Fruit fly (Drosophila melanogaster): Measurements from ENCODE around the gene mgl.

DNA sequence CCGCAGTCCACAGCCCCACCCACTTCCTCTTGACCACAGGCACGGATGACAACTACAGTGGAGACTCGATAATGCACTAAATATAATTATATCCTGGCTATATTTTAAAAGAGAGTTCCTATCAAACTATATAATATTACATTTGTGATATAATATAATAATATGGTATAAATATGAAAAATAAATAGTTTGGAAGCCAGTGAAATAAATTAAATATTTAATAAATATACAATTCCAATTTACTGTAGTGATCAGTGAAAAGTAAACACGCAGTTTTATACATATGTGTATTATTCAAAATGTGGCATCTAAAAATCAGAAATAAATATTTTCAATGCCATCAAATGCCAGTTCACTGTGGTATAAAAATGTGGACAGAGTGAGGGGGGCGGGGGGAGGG, 43.5 kb downstream of the mgl start:
- TF ChIP-seq CG16815 (GFP tag; optimal IDR thresholded peaks at IDR 0.05) (no peak), CG4707 (GFP tag; optimal IDR thresholded peaks at IDR 0.05) (no peak), Fer1 (GFP tag; optimal IDR thresholded peaks at IDR 0.05) (no peak), gcm2 (GFP tag; optimal IDR thresholded peaks at IDR 0.05) (no peak), CG9609 (GFP tag; optimal IDR thresholded peaks at IDR 0.05) (no peak), fu2 (GFP tag; optimal IDR thresholded peaks at IDR 0.05) (no peak), CG5953 (GFP tag; IDR thresholded peaks at IDR 0.05) (no peak), wek (GFP tag; optimal IDR thresholded peaks at IDR 0.05) (no peak), CG10366 (GFP tag; IDR thresholded peaks at IDR 0.05) (no peak), cad (GFP tag; optimal IDR thresholded peaks at IDR 0.05) (no peak), H2.0 (GFP tag; IDR thresholded peaks at IDR 0.05) (no peak), CG32767 (GFP tag; IDR thresholded peaks at IDR 0.05) (no peak), chm (GFP tag; IDR thresholded peaks at IDR 0.05) (no peak)

Data from whole organism, embryonic.